Worm (Caenorhabditis elegans): Measurements from ENCODE around the gene clec-254.

ce11 chrV:18790658-18791057, 36.4 kb upstream of the clec-254 start, which contains the start of gene nhr-231:
- TF ChIP-seq elt-3 (tag; optimal IDR thresholded peaks at IDR 0.05): no peak
- no peak for TF ChIP-seq elt-2 (tag; optimal IDR thresholded peaks at IDR 0.05)
- no peak for TF ChIP-seq lin-35 (GFP tag; optimal IDR thresholded peaks at IDR 0.05)
- no peak for TF ChIP-seq efl-1 (optimal IDR thresholded peaks at IDR 0.05)
- no peak for TF ChIP-seq efl-1 (GFP tag; optimal IDR thresholded peaks at IDR 0.05 in 1 of 2)
- no peak for TF ChIP-seq snu-23 (GFP tag; optimal IDR thresholded peaks at IDR 0.05)
